Fruit fly (Drosophila melanogaster): ENCODE results near the gene CG8051.

DNA sequence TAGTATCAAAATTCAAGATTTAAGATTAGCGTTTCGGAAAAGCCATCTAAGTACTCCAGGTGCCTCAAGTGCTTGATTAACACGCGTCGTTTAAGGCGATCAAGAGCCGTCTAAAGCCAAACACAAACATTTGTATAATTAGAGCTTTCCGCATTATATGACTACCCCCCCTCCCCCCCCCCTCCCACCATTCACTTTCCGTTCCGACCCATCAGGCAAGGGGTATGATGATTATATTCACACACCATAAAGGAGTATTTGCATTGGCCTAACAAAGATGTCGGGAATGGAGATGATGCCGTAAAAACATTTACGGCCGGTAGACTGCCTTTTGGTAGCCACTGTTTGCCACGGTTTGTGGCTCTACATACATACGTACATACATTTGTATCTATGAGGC lies 1.2 kb downstream of the CG8051 start:
- no peak for TF ChIP-seq Ets98B (GFP tag; IDR thresholded peaks at IDR 0.05)
- TF ChIP-seq CG14655 (GFP tag; optimal IDR thresholded peaks at IDR 0.05), result no peak
- TF ChIP-seq rn (GFP tag; IDR thresholded peaks at IDR 0.05), result no peak
- TF ChIP-seq CG15710 (tag; optimal IDR thresholded peaks at IDR 0.05), result no peak
- TF ChIP-seq gl (tag; optimal IDR thresholded peaks at IDR 0.05), result no peak
- TF ChIP-seq CG8301 (tag; optimal IDR thresholded peaks at IDR 0.05), result no peak
- TF ChIP-seq D1 (tag; optimal IDR thresholded peaks at IDR 0.05), result no peak
- no peak for TF ChIP-seq CG34367 (tag; optimal IDR thresholded peaks at IDR 0.05)
- no peak for TF ChIP-seq CG17806 (tag; optimal IDR thresholded peaks at IDR 0.05)
- TF ChIP-seq EcR (GFP tag; optimal IDR thresholded peaks at IDR 0.05), result no peak
- no peak for TF ChIP-seq CG32121 (GFP tag; IDR thresholded peaks at IDR 0.05)
- TF ChIP-seq CG8159 (tag; optimal IDR thresholded peaks at IDR 0.05), result no peak
- no peak for TF ChIP-seq Snoo (tag; optimal IDR thresholded peaks at IDR 0.05)

Measured in whole organism, pupa.